Worm (Caenorhabditis elegans): ENCODE results near the gene rab-30.

rab-30 gene

ce11 chrIII:10537003-10537402, 23.4 kb upstream of the rab-30 start:
- TF ChIP-seq T26A8.4 (GFP tag; IDR thresholded peaks at IDR 0.05) = 0 out of 2 replicates have a peak, but pooled peaks have one; percentile 20
- no peak for TF ChIP-seq dpl-1 (GFP tag; optimal IDR thresholded peaks at IDR 0.05)
- TF ChIP-seq nhr-111 (GFP tag; optimal IDR thresholded peaks at IDR 0.05) = peak; percentile 9
- peak; percentile 67 for TF ChIP-seq ama-1 (optimal IDR thresholded peaks at IDR 0.05)
- TF ChIP-seq aha-1 (tag) = peak; percentile 75
- no peak for TF ChIP-seq ceh-82 (tag; optimal IDR thresholded peaks at IDR 0.05)

DNA sequence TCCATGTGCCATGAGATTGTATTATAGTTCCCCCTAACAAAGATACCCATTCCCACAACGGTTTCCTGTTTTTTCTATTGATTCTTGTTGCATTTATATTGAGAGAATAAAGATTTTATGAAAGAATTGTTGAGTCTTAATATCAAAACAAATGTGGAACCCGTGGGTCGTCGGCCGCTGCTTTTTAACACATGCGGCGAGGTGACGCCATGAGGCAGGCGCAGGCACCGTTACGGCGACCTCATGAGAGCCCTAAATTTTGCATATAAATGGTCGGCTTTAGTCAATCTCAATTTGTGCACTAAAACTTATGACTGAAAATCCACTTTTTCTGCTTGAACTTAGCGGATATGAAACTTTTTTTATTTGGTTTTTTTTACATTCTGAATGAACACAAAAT, 22.8 kb upstream of the rab-30 start:
- TF ChIP-seq gei-8 (GFP tag; optimal IDR thresholded peaks at IDR 0.05) (no peak), fos-1 (tag; optimal IDR thresholded peaks at IDR 0.05) (no peak), nhr-28 (tag; optimal IDR thresholded peaks at IDR 0.05) (peak; percentile 2), nhr-25 (tag; optimal IDR thresholded peaks at IDR 0.05; ENCODE audit: borderline replicate concordance, insufficient read depth) (no peak), aha-1 (tag) (no peak), pha-4 (GFP tag; IDR thresholded peaks at IDR 0.05) (no peak), pha-4 (tag; optimal IDR thresholded peaks at IDR 0.05) (no peak), nhr-6 (tag; optimal IDR thresholded peaks at IDR 0.05) (no peak), lir-3 (tag; optimal IDR thresholded peaks at IDR 0.05) (no peak), lin-38 (GFP tag; IDR thresholded peaks at IDR 0.05) (0 out of 2 replicates have a peak, but pooled peaks have one; percentile 36), ceh-62 (tag; optimal IDR thresholded peaks at IDR 0.05) (no peak), mxl-3 (GFP tag; optimal IDR thresholded peaks at IDR 0.05) (peak; percentile 32), nhr-10 (tag; optimal IDR thresholded peaks at IDR 0.05) (no peak), snpc-1.2 (GFP tag; IDR thresholded peaks at IDR 0.05) (no peak), pqm-1 (tag; optimal IDR thresholded peaks at IDR 0.05) (no peak), ZK546.5 (tag; optimal IDR thresholded peaks at IDR 0.05) (no peak), dmd-8 (GFP tag; IDR thresholded peaks at IDR 0.05) (no peak), spr-3 (GFP tag; optimal IDR thresholded peaks at IDR 0.05) (no peak), ceh-32 (tag; optimal IDR thresholded peaks at IDR 0.05; ENCODE audit: poor library complexity) (no peak), tag-97 (GFP tag; IDR thresholded peaks at IDR 0.05) (no peak), cey-2 (tag; optimal IDR thresholded peaks at IDR 0.05; ENCODE audit: borderline replicate concordance, insufficient read depth) (no peak), ceh-28 (tag; optimal IDR thresholded peaks at IDR 0.05) (no peak), F10B5.3 (tag; optimal IDR thresholded peaks at IDR 0.05) (no peak), lin-13 (GFP tag; optimal IDR thresholded peaks at IDR 0.05) (no peak), nhr-42 (GFP tag; IDR thresholded peaks at IDR 0.05) (peak; percentile 46; the same call in 1 of the 2 replicates), unc-39 (tag; optimal IDR thresholded peaks at IDR 0.05) (no peak), nhr-48 (tag; optimal IDR thresholded peaks at IDR 0.05) (no peak), aly-2 (tag; optimal IDR thresholded peaks at IDR 0.05) (no peak), duxl-1 (tag; optimal IDR thresholded peaks at IDR 0.05; ENCODE audit: poor library complexity) (peak; percentile 14), skn-1 (tag; optimal IDR thresholded peaks at IDR 0.05) (no peak), arid-1 (GFP tag; conservative IDR thresholded peaks at IDR 0.05) (0 out of 2 replicates have a peak, but pooled peaks have one; percentile 24), lsy-2 (tag; optimal IDR thresholded peaks at IDR 0.05) (no peak), vab-7 (GFP tag; IDR thresholded peaks at IDR 0.05) (no peak), mdt-29 (GFP tag; IDR thresholded peaks at IDR 0.05) (no peak), unc-130 (GFP tag; optimal IDR thresholded peaks at IDR 0.05) (no peak), jun-1 (tag; optimal IDR thresholded peaks at IDR 0.05) (no peak), daf-12 (tag; optimal IDR thresholded peaks at IDR 0.05) (no peak), rbr-2 (tag; optimal IDR thresholded peaks at IDR 0.05) (no peak), dpl-1 (GFP tag; optimal IDR thresholded peaks at IDR 0.05) (no peak), mxl-2 (GFP tag; conservative IDR thresholded peaks at IDR 0.05) (no peak), hlh-11 (tag; optimal IDR thresholded peaks at IDR 0.05) (peak; percentile 38), ama-1 (optimal IDR thresholded peaks at IDR 0.05) (no peak), ztf-11 (tag; optimal IDR thresholded peaks at IDR 0.05) (no peak), nhr-11 (tag; optimal IDR thresholded peaks at IDR 0.05) (no peak), lin-15B (tag; optimal IDR thresholded peaks at IDR 0.05) (no peak), T20F7.1 (GFP tag; optimal IDR thresholded peaks at IDR 0.05) (no peak), F37D6.2 (tag; optimal IDR thresholded peaks at IDR 0.05) (no peak), Y75B8A.6 (GFP tag; IDR thresholded peaks at IDR 0.05) (0 out of 2 replicates have a peak, but pooled peaks have one; percentile 61)

Measured in whole organism, L4 larva.